Worm (Caenorhabditis elegans) whole organism, L1 larva: ENCODE measurements around the gene odr-7.

Source experiments
- Y116A8C.19 ChIP-seq: sonication (generic microtip); optimal IDR thresholded peaks from 2 replicates; lab custom pipeline; 2016; ENCODE audit warnings: missing compliant biosample characterization, missing genetic modification characterization, borderline replicate concordance
- aha-1 ChIP-seq: fragments of 150-350 bp; optimal IDR thresholded peaks from 2 replicates; lab custom pipeline; 2014; ENCODE audit warnings: missing biosample characterization, missing genetic modification characterization
- alr-1 ChIP-seq: fragments of 200-800 bp; sonication (Bioruptor generic); optimal IDR thresholded peaks from 2 replicates; lab custom pipeline; 2018; ENCODE audit warnings: borderline replicate concordance, mild to moderate bottlenecking, missing genetic modification characterization, missing compliant biosample characterization
- aly-2 ChIP-seq: fragments of 150-350 bp; optimal IDR thresholded peaks from 2 replicates; lab custom pipeline; 2014; ENCODE audit warnings: missing biosample characterization, missing genetic modification characterization
- ceh-63 ChIP-seq: fragments of 200-800 bp; sonication (Bioruptor generic); optimal IDR thresholded peaks from 2 replicates; lab custom pipeline; 2018; ENCODE audit warnings: mild to moderate bottlenecking, missing genetic modification characterization, missing compliant biosample characterization
- ceh-90 ChIP-seq: sonication (generic microtip); optimal IDR thresholded peaks from 2 replicates; lab custom pipeline; 2016; ENCODE audit warnings: missing genetic modification characterization, missing compliant biosample characterization
- elt-2 ChIP-seq: sonication (generic microtip); optimal IDR thresholded peaks from 2 replicates; lab custom pipeline; 2016; ENCODE audit warnings: missing genetic modification characterization, mild to moderate bottlenecking, inconsistent platforms, missing compliant biosample characterization, missing genetic modification reagents
- elt-3 ChIP-seq, 6 experiments: fragments of 150-350 bp in 1 of 6; sonication (generic microtip); optimal IDR thresholded peaks; 2 replicates each; lab custom pipeline; 2017 to 2018; ENCODE audit warnings: missing biosample characterization in 6 of 6, missing genetic modification characterization in 6 of 6, inconsistent platforms in 1 of 6
- fos-1 ChIP-seq: fragments of 150-350 bp; optimal IDR thresholded peaks from 2 replicates; lab custom pipeline; 2014; ENCODE audit warnings: missing biosample characterization, missing genetic modification characterization
- grh-1 ChIP-seq: fragments of 200-800 bp; sonication (Bioruptor generic); IDR thresholded peaks from 2 replicates; pipeline ENCODE4 v1.3.6; 2022; ENCODE audit warnings: missing genetic modification reagents, missing genetic modification characterization, missing compliant biosample characterization
- lin-14 ChIP-seq: fragments of 200-800 bp; sonication (Bioruptor generic); optimal IDR thresholded peaks from 2 replicates; lab custom pipeline; 2018; ENCODE audit warnings: mild to moderate bottlenecking, missing genetic modification characterization, moderate library complexity, missing compliant biosample characterization
- nhr-11 ChIP-seq: fragments of 150-350 bp; optimal IDR thresholded peaks from 2 replicates; lab custom pipeline; 2014; ENCODE audit warnings: missing biosample characterization, missing genetic modification characterization
- nhr-19 ChIP-seq: fragments of 200-800 bp; sonication (Bioruptor generic); conservative IDR thresholded peaks from 2 replicates; pipeline ENCODE4 v1.3.6; 2022; ENCODE audit warnings: missing genetic modification characterization, missing compliant biosample characterization
- nhr-20 ChIP-seq: sonication (generic microtip); optimal IDR thresholded peaks from 2 replicates; lab custom pipeline; 2016; ENCODE audit warnings: mild to moderate bottlenecking, missing genetic modification characterization, missing compliant biosample characterization
- nhr-237 ChIP-seq: fragments of 150-350 bp; optimal IDR thresholded peaks from 2 replicates; lab custom pipeline; 2014; ENCODE audit warnings: missing biosample characterization, missing genetic modification characterization
- nhr-71 ChIP-seq: sonication (generic microtip); optimal IDR thresholded peaks from 2 replicates; lab custom pipeline; 2016; ENCODE audit warnings: mild to moderate bottlenecking, missing genetic modification characterization, moderate library complexity, missing compliant biosample characterization
- nhr-77 ChIP-seq: fragments of 150-350 bp; optimal IDR thresholded peaks from 2 replicates; lab custom pipeline; 2014; ENCODE audit warnings: missing biosample characterization, missing genetic modification characterization
- nhr-85 ChIP-seq: sonication (generic microtip); peaks from one replicate; lab custom pipeline; 2016; ENCODE audit warnings: missing genetic modification characterization, inconsistent platforms, missing compliant biosample characterization
- nhr-90 ChIP-seq: sonication (generic microtip); optimal IDR thresholded peaks from 2 replicates; lab custom pipeline; 2016; ENCODE audit warnings: mild to moderate bottlenecking, missing genetic modification characterization, missing compliant biosample characterization; ENCODE audit not compliant: poor library complexity
- rnt-1 ChIP-seq: sonication (generic microtip); optimal IDR thresholded peaks from 2 replicates; lab custom pipeline; 2016; ENCODE audit warnings: mild to moderate bottlenecking, missing genetic modification characterization, moderate library complexity, missing compliant biosample characterization
- snu-23 ChIP-seq: sonication (generic microtip); optimal IDR thresholded peaks from 2 replicates; lab custom pipeline; 2016; ENCODE audit warnings: missing genetic modification characterization, missing compliant biosample characterization
- sox-4 ChIP-seq: sonication (generic microtip); optimal IDR thresholded peaks from 2 replicates; lab custom pipeline; 2016; ENCODE audit warnings: missing genetic modification characterization, missing compliant biosample characterization
- swsn-7 ChIP-seq: sonication (generic microtip); optimal IDR thresholded peaks from 2 replicates; lab custom pipeline; 2016; ENCODE audit warnings: missing genetic modification characterization, missing compliant biosample characterization
- tbx-2 ChIP-seq: sonication (generic microtip); optimal IDR thresholded peaks from 2 replicates; lab custom pipeline; 2016; ENCODE audit warnings: missing genetic modification characterization, missing compliant biosample characterization

Gene odr-7

ce11 chrX:12422580-12422979 is 38.9 kb downstream of the odr-7 start:
- peak; percentile 29 for TF ChIP-seq nhr-90 (tag; lab: Kevin White, UChicago)
- TF ChIP-seq lin-14 (GFP tag; lab: Kevin White, UChicago), result peak; percentile 63
- TF ChIP-seq nhr-85, result peak; percentile 87
- TF ChIP-seq alr-1 (tag; lab: Kevin White, UChicago), result no peak
- no peak for TF ChIP-seq swsn-7 (tag; lab: Kevin White, UChicago)
- peak; percentile 20 for TF ChIP-seq tbx-2
- no peak for TF ChIP-seq aly-2 (tag; lab: Kevin White, UChicago)
- no peak for TF ChIP-seq aha-1
- TF ChIP-seq nhr-11 (tag; lab: Kevin White, UChicago), result no peak
- TF ChIP-seq elt-3 (tag; optimal IDR thresholded peaks at IDR 0.05; lab: Kevin White, UChicago), result peak in 3 of 6 experiments; percentile 25 to 50 (median 38)
- TF ChIP-seq ceh-90 (tag; lab: Kevin White, UChicago), result no peak
- no peak for TF ChIP-seq fos-1
- peak; percentile 48 for TF ChIP-seq nhr-19 (GFP tag; lab: Robert Waterston, UW)
- no peak for TF ChIP-seq ceh-63 (GFP tag; lab: Kevin White, UChicago)
- no peak for TF ChIP-seq nhr-237 (tag; lab: Kevin White, UChicago)
- no peak for TF ChIP-seq sox-4 (tag; lab: Kevin White, UChicago)
- TF ChIP-seq grh-1 (GFP tag; lab: Robert Waterston, UW), result peak; percentile 88
- TF ChIP-seq Y116A8C.19, result no peak
- peak; percentile 67 for TF ChIP-seq nhr-71 (tag; lab: Kevin White, UChicago)
- TF ChIP-seq snu-23 (GFP tag; lab: Kevin White, UChicago), result peak; percentile 23
- peak; percentile 70 for TF ChIP-seq nhr-20 (tag; lab: Kevin White, UChicago)

- TF ChIP-seq lin-14 (GFP tag; lab: Kevin White, UChicago) (peak; percentile 38), elt-2 (tag; lab: Kevin White, UChicago) (no peak), rnt-1 (tag; lab: Kevin White, UChicago) (peak; percentile 15)
These were observed 45.6 kb downstream of the odr-7 start for ce11 chrX:12415832-12416231.

ce11 chrX:12413941-12414340 is 47.5 kb downstream of the odr-7 start, which contains the start of gene lin-2:
TSS of gene lin-2 (minus strand) at chrX:12414041.
- TF ChIP-seq nhr-19 (GFP tag; lab: Robert Waterston, UW), result no peak
- TF ChIP-seq aly-2 (tag; lab: Kevin White, UChicago), result no peak
- no peak for TF ChIP-seq rnt-1 (tag; lab: Kevin White, UChicago)
- peak; percentile 3 for TF ChIP-seq elt-2 (tag; lab: Kevin White, UChicago)
- TF ChIP-seq nhr-77 (tag; lab: Kevin White, UChicago), result no peak
